Worm (Caenorhabditis elegans) whole organism, young adult: Measurements from ENCODE around the gene srh-5.

Source experiments
- B0261.1 ChIP-seq: sonication (generic microtip); optimal IDR thresholded peaks from 2 replicates; lab custom pipeline; 2016; ENCODE audit warnings: mild to moderate bottlenecking, missing genetic modification characterization, moderate library complexity, missing compliant biosample characterization
- F33H1.4 ChIP-seq: fragments of 200-800 bp; sonication (Bioruptor generic); IDR thresholded peaks from 2 replicates; pipeline ENCODE4 v1.3.6; 2022; ENCODE audit warnings: missing genetic modification reagents, missing genetic modification characterization, missing compliant biosample characterization
- F57A8.1 ChIP-seq: fragments of 200-800 bp; sonication (Bioruptor generic); optimal IDR thresholded peaks from 2 replicates; lab custom pipeline; 2018; ENCODE audit warnings: mild to moderate bottlenecking, missing genetic modification characterization, moderate library complexity, missing compliant biosample characterization
- T07F8.4 ChIP-seq: sonication (generic microtip); optimal IDR thresholded peaks from 2 replicates; lab custom pipeline; 2016; ENCODE audit warnings: mild to moderate bottlenecking, missing genetic modification characterization, moderate library complexity, missing compliant biosample characterization
- Y56A3A.18 ChIP-seq: fragments of 200-800 bp; sonication (Bioruptor generic); IDR thresholded peaks from 2 replicates; pipeline ENCODE4 v1.3.6; 2022; ENCODE audit warnings: missing genetic modification reagents, missing genetic modification characterization, missing compliant biosample characterization
- akir-1 ChIP-seq: fragments of 200-800 bp; sonication (Bioruptor generic); optimal IDR thresholded peaks from 2 replicates; lab custom pipeline; 2018; ENCODE audit warnings: mild to moderate bottlenecking, missing genetic modification characterization, moderate library complexity, missing compliant biosample characterization
- aptf-2 ChIP-seq: fragments of 200-800 bp; sonication (Bioruptor generic); conservative IDR thresholded peaks from 2 replicates; pipeline ENCODE4 v1.3.6; 2022; ENCODE audit warnings: missing genetic modification reagents, missing genetic modification characterization, missing compliant biosample characterization
- aptf-3 ChIP-seq: fragments of 200-800 bp; sonication (Bioruptor generic); IDR thresholded peaks from 2 replicates; pipeline ENCODE4 v1.3.6; 2022; ENCODE audit warnings: missing genetic modification characterization, missing compliant biosample characterization
- athp-1 ChIP-seq: sonication (generic microtip); optimal IDR thresholded peaks from 2 replicates; lab custom pipeline; 2017; ENCODE audit warnings: mild to moderate bottlenecking, missing genetic modification characterization, missing compliant biosample characterization
- attf-6 ChIP-seq: fragments of 200-800 bp; sonication (Bioruptor generic); IDR thresholded peaks from 2 replicates; pipeline ENCODE4 v1.3.6; 2022; ENCODE audit warnings: missing genetic modification reagents, missing genetic modification characterization, missing compliant biosample characterization
- bed-2 ChIP-seq: fragments of 200-800 bp; sonication (Bioruptor generic); IDR thresholded peaks from 2 replicates; pipeline ENCODE4 v1.3.6; 2022; ENCODE audit warnings: missing genetic modification reagents, missing genetic modification characterization, missing compliant biosample characterization
- ceh-100 ChIP-seq: fragments of 200-800 bp; sonication (Bioruptor generic); IDR thresholded peaks from 2 replicates; pipeline ENCODE4 v1.3.6; 2022; ENCODE audit warnings: missing genetic modification reagents, missing genetic modification characterization, missing compliant biosample characterization
- ceh-79 ChIP-seq: sonication (generic microtip); optimal IDR thresholded peaks from 2 replicates; lab custom pipeline; 2017; ENCODE audit warnings: mild to moderate bottlenecking, missing genetic modification characterization, missing compliant biosample characterization
- egl-18 ChIP-seq: fragments of 200-800 bp; sonication (Bioruptor generic); IDR thresholded peaks from 2 replicates; pipeline ENCODE4 v1.3.6; 2022; ENCODE audit warnings: missing genetic modification reagents, missing genetic modification characterization, missing compliant biosample characterization
- egl-44 ChIP-seq: fragments of 200-800 bp; sonication (Bioruptor generic); IDR thresholded peaks from 2 replicates; pipeline ENCODE4 v1.3.6; 2022; ENCODE audit warnings: missing genetic modification reagents, missing genetic modification characterization, missing compliant biosample characterization
- egrh-3 ChIP-seq: fragments of 200-800 bp; sonication (Bioruptor generic); IDR thresholded peaks from 2 replicates; pipeline ENCODE4 v1.3.6; 2022; ENCODE audit warnings: missing genetic modification reagents, missing genetic modification characterization, missing compliant biosample characterization
- him-1 ChIP-seq: sonication (generic microtip); optimal IDR thresholded peaks from 2 replicates; lab custom pipeline; 2016; ENCODE audit warnings: missing genotype, missing genetic modification reagents, missing genetic modification characterization, missing compliant biosample characterization
- hmg-1.2 ChIP-seq: fragments of 200-800 bp; sonication (Bioruptor generic); IDR thresholded peaks from 2 replicates; pipeline ENCODE4 v1.3.6; 2022; ENCODE audit warnings: missing genetic modification reagents, missing genetic modification characterization, missing compliant biosample characterization
- let-526 ChIP-seq: fragments of 200-800 bp; sonication (Bioruptor generic); IDR thresholded peaks from 2 replicates; pipeline ENCODE4 v1.3.6; 2022; ENCODE audit warnings: missing genetic modification reagents, missing genetic modification characterization, missing compliant biosample characterization
- lin-35 ChIP-seq, 3 experiments: fragments of 150-350 bp in 2 of 3; sonication (generic microtip) in 1 of 3; optimal IDR thresholded peaks; 2 replicates each; lab custom pipeline; 2014 to 2018; ENCODE audit warnings: missing biosample characterization in 3 of 3, missing genetic modification characterization in 3 of 3, missing genetic modification reagents in 3 of 3
- lsl-1 ChIP-seq: fragments of 200-800 bp; sonication (Bioruptor generic); optimal IDR thresholded peaks from 2 replicates; lab custom pipeline; 2018; ENCODE audit warnings: mild to moderate bottlenecking, missing genetic modification characterization, moderate library complexity, missing compliant biosample characterization
- madf-6 ChIP-seq: fragments of 200-800 bp; sonication (Bioruptor generic); IDR thresholded peaks from 2 replicates; pipeline ENCODE4 v1.3.6; 2022; ENCODE audit warnings: missing genetic modification reagents, missing genetic modification characterization, missing compliant biosample characterization
- nfyb-1 ChIP-seq: fragments of 200-800 bp; sonication (Bioruptor generic); IDR thresholded peaks from 2 replicates; pipeline ENCODE4 v1.3.6; 2022; ENCODE audit warnings: missing genetic modification reagents, missing genetic modification characterization, missing compliant biosample characterization
- nhr-90 ChIP-seq: sonication (generic microtip); optimal IDR thresholded peaks from 2 replicates; lab custom pipeline; 2016; ENCODE audit warnings: missing genotype, mild to moderate bottlenecking, missing genetic modification characterization, missing compliant biosample characterization
- repo-1 ChIP-seq: sonication (generic microtip); optimal IDR thresholded peaks from 2 replicates; lab custom pipeline; 2017; ENCODE audit warnings: mild to moderate bottlenecking, missing genetic modification characterization, missing compliant biosample characterization
- sdz-38 ChIP-seq: sonication (generic microtip); optimal IDR thresholded peaks from 2 replicates; lab custom pipeline; 2016; ENCODE audit warnings: missing genotype, missing genetic modification characterization, missing compliant biosample characterization
- snpc-3.4 ChIP-seq: sonication (generic microtip); optimal IDR thresholded peaks from 2 replicates; lab custom pipeline; 2017; ENCODE audit warnings: missing genetic modification characterization, mild to moderate bottlenecking, missing compliant biosample characterization, antibody characterized with exemption, moderate library complexity, missing genotype, missing genetic modification reagents
- tbx-9 ChIP-seq: sonication (generic microtip); optimal IDR thresholded peaks from 2 replicates; lab custom pipeline; 2016; ENCODE audit warnings: borderline replicate concordance, missing genetic modification characterization, inconsistent platforms, missing compliant biosample characterization
- xnd-1 ChIP-seq: sonication (generic microtip); optimal IDR thresholded peaks from 2 replicates; lab custom pipeline; 2016; ENCODE audit warnings: missing genotype, missing genetic modification reagents, missing genetic modification characterization, missing compliant biosample characterization
- zfh-2 ChIP-seq: fragments of 200-800 bp; sonication (Bioruptor generic); conservative IDR thresholded peaks from 2 replicates; pipeline ENCODE4 v1.3.6; 2022; ENCODE audit warnings: missing genetic modification reagents, missing genetic modification characterization, missing compliant biosample characterization
- zim-3 ChIP-seq: sonication (generic microtip); optimal IDR thresholded peaks from 2 replicates; lab custom pipeline; 2017; ENCODE audit warnings: mild to moderate bottlenecking, missing genetic modification characterization, moderate library complexity, missing compliant biosample characterization
- ztf-22 ChIP-seq: fragments of 200-800 bp; sonication (Bioruptor generic); optimal IDR thresholded peaks from 2 replicates; lab custom pipeline; 2018; ENCODE audit warnings: mild to moderate bottlenecking, missing genetic modification characterization, moderate library complexity, missing compliant biosample characterization

Gene srh-5

ce11 chrV:1692494-1692893 lies 7.1 kb downstream of the srh-5 start, which contains the start of gene Y46H3C.5:
Gene Y46H3C.5, minus strand, starts transcription at chrV:1692495.
- peak; percentile 80 for TF ChIP-seq aptf-2
- 0 out of 2 replicates have a peak, but pooled peaks have one; percentile 63 for TF ChIP-seq aptf-3 (GFP tag; lab: Robert Waterston, UW)

- TF ChIP-seq aptf-3 (GFP tag; lab: Robert Waterston, UW) (0 out of 2 replicates have a peak, but pooled peaks have one; percentile 60), aptf-2 (peak; percentile 94), hmg-1.2 (GFP tag; lab: Robert Waterston, UW) (peak; percentile 65)
These were observed 8.4 kb downstream of the srh-5 start, which contains the start of gene Y46H3C.7 for ce11 chrV:1693876-1694275. Gene Y46H3C.7, minus strand, starts transcription at chrV:1694022.

ce11 chrV:1698400-1698799 lies 13.0 kb downstream of the srh-5 start:
- no peak for TF ChIP-seq egl-18 (GFP tag; lab: Robert Waterston, UW)
- TF ChIP-seq let-526 = no peak
- TF ChIP-seq zfh-2 (GFP tag; lab: Robert Waterston, UW) = peak; percentile 79
- TF ChIP-seq egrh-3 (GFP tag; lab: Robert Waterston, UW) = peak; percentile 49; the same call in 1 of the 2 replicates
- TF ChIP-seq B0261.1 = no peak

ce11 chrV:1699228-1699795 lies 13.9 kb downstream of the srh-5 start:
- no peak for TF ChIP-seq athp-1 (tag; lab: Kevin White, UChicago)
- no peak for TF ChIP-seq ztf-22 (GFP tag; lab: Kevin White, UChicago)
- TF ChIP-seq attf-6 (GFP tag; lab: Robert Waterston, UW) = 0 out of 2 replicates have a peak, but pooled peaks have one; percentile 25
- TF ChIP-seq repo-1 (tag; lab: Kevin White, UChicago) = no peak
- TF ChIP-seq egrh-3 (GFP tag; lab: Robert Waterston, UW) = peak; percentile 78
- no peak for TF ChIP-seq T07F8.4 (tag; lab: Kevin White, UChicago)
- no peak for TF ChIP-seq ceh-100 (GFP tag; lab: Robert Waterston, UW)
- TF ChIP-seq sdz-38 (tag; lab: Kevin White, UChicago) = no peak
- no peak for TF ChIP-seq snpc-3.4 (tag; lab: Kevin White, UChicago)
- TF ChIP-seq tbx-9 (tag; lab: Kevin White, UChicago) = no peak
- TF ChIP-seq F57A8.1 (GFP tag; lab: Kevin White, UChicago) = no peak
- no peak for TF ChIP-seq egl-44 (GFP tag; lab: Robert Waterston, UW)
- TF ChIP-seq zfh-2 (GFP tag; lab: Robert Waterston, UW) = peak; percentile 89
- no peak for TF ChIP-seq nhr-90 (tag; lab: Kevin White, UChicago)
- no peak for TF ChIP-seq akir-1
- TF ChIP-seq lin-35 (GFP tag; optimal IDR thresholded peaks at IDR 0.05; lab: Kevin White, UChicago) = no peak
- TF ChIP-seq bed-2 = no peak
- no peak for TF ChIP-seq ceh-79
- no peak for TF ChIP-seq him-1 (tag; lab: Kevin White, UChicago)
- TF ChIP-seq nfyb-1 (GFP tag; lab: Robert Waterston, UW) = no peak
- no peak for TF ChIP-seq Y56A3A.18 (GFP tag; lab: Robert Waterston, UW)
- no peak for TF ChIP-seq B0261.1
- TF ChIP-seq, all 124 proteins: peak for 3

ce11 chrV:1701584-1702101 lies 16.2 kb downstream of the srh-5 start, which contains the start of gene srw-90:
Gene srw-90, plus strand, starts transcription at chrV:1702051.
- peak; percentile 85 for TF ChIP-seq lsl-1
- peak; percentile 73 for TF ChIP-seq F33H1.4 (GFP tag; lab: Robert Waterston, UW)
- peak; percentile 45 for TF ChIP-seq xnd-1 (tag; lab: Kevin White, UChicago)
- TF ChIP-seq zim-3 (tag; lab: Kevin White, UChicago) = no peak
- TF ChIP-seq madf-6 (GFP tag; lab: Robert Waterston, UW) = peak; percentile 72
